Fruit fly (Drosophila melanogaster) whole organism, embryonic: ENCODE results near the gene CG1532.

Experiments
- CG10147 ChIP-seq: fragments of 200-800 bp; sonication (Bioruptor generic); optimal IDR thresholded peaks from 2 replicates; lab custom pipeline; 2019; ENCODE audit warnings: missing biosample characterization, mild to moderate bottlenecking, missing genetic modification characterization, moderate library complexity
- CG12071 ChIP-seq: fragments of 200-800 bp; sonication (Bioruptor generic); optimal IDR thresholded peaks from 3 replicates; lab custom pipeline; 2018; ENCODE audit warnings: missing biosample characterization, mild to moderate bottlenecking, missing genetic modification characterization
- CG12219 ChIP-seq: fragments of 200-800 bp; sonication (Bioruptor generic); optimal IDR thresholded peaks from 3 replicates; lab custom pipeline; 2018; ENCODE audit warnings: missing biosample characterization, mild to moderate bottlenecking, missing genetic modification characterization
- CG12942 ChIP-seq: fragments of 200-800 bp; sonication (Bioruptor generic); optimal IDR thresholded peaks from 3 replicates; lab custom pipeline; 2016; ENCODE audit warnings: missing biosample characterization, missing genetic modification characterization
- CG14441 ChIP-seq: fragments of 200-800 bp; sonication (Bioruptor generic); IDR thresholded peaks from 2 replicates; pipeline ENCODE4 v1.3.6; 2022; ENCODE audit warnings: missing biosample characterization, missing genetic modification characterization
- CG15011 ChIP-seq: fragments of 200-800 bp; sonication (Bioruptor generic); optimal IDR thresholded peaks from 3 replicates; lab custom pipeline; 2018; ENCODE audit warnings: missing biosample characterization, mild to moderate bottlenecking, missing genetic modification characterization
- CG15514 ChIP-seq: fragments of 200-800 bp; sonication (Bioruptor generic); optimal IDR thresholded peaks from 3 replicates; lab custom pipeline; 2017; ENCODE audit warnings: missing biosample characterization, missing genetic modification characterization, mild to moderate bottlenecking, moderate library complexity, missing genetic modification reagents
- CG1603 ChIP-seq: fragments of 200-800 bp; sonication (Bioruptor generic); optimal IDR thresholded peaks from 2 replicates; lab custom pipeline; 2019; ENCODE audit warnings: missing biosample characterization, mild to moderate bottlenecking, missing genetic modification characterization, moderate library complexity
- CG3065 ChIP-seq: fragments of 200-800 bp; sonication (Bioruptor generic); optimal IDR thresholded peaks from 2 replicates; lab custom pipeline; 2016; ENCODE audit warnings: missing biosample characterization, missing genetic modification characterization
- CG32532 ChIP-seq: fragments of 200-800 bp; sonication (Bioruptor generic); IDR thresholded peaks from 2 replicates; pipeline ENCODE4 v1.3.6; 2022; ENCODE audit warnings: missing biosample characterization, missing genetic modification characterization
- CG33213 ChIP-seq: fragments of 200-800 bp; sonication (Bioruptor generic); optimal IDR thresholded peaks from 3 replicates; lab custom pipeline; 2016; ENCODE audit warnings: missing biosample characterization, missing genetic modification characterization
- CG5953 ChIP-seq: fragments of 200-800 bp; sonication (Bioruptor generic); IDR thresholded peaks from 2 replicates; pipeline ENCODE4 v1.3.6; 2022; ENCODE audit warnings: missing biosample characterization, missing genetic modification characterization
- CG7928 ChIP-seq: fragments of 200-800 bp; sonication (Bioruptor generic); optimal IDR thresholded peaks from 2 replicates; lab custom pipeline; 2017; ENCODE audit warnings: missing biosample characterization, mild to moderate bottlenecking, missing genetic modification characterization
- CG8290 ChIP-seq, 3 experiments: fragments of 200-800 bp; sonication (Bioruptor generic); optimal IDR thresholded peaks; 2 replicates each; lab custom pipeline; 2016 to 2019; ENCODE audit warnings: missing biosample characterization in 3 of 3, missing genetic modification characterization in 3 of 3, mild to moderate bottlenecking in 2 of 3, moderate library complexity in 1 of 3
- CG8924 ChIP-seq: fragments of 200-800 bp; optimal IDR thresholded peaks from 3 replicates; lab custom pipeline; 2019; ENCODE audit warnings: missing biosample characterization, mild to moderate bottlenecking, missing genetic modification characterization, moderate library complexity
- CG9437 ChIP-seq: fragments of 200-800 bp; sonication (Bioruptor generic); optimal IDR thresholded peaks from 2 replicates; lab custom pipeline; 2018; ENCODE audit warnings: missing biosample characterization, mild to moderate bottlenecking, missing genetic modification characterization
- CG9609 ChIP-seq: fragments of 200-800 bp; sonication (Bioruptor generic); optimal IDR thresholded peaks from 3 replicates; lab custom pipeline; 2016; ENCODE audit warnings: missing biosample characterization, missing genetic modification characterization
- CG9817 ChIP-seq: fragments of 200-800 bp; sonication (Bioruptor generic); optimal IDR thresholded peaks from 2 replicates; lab custom pipeline; 2018; ENCODE audit warnings: missing biosample characterization, mild to moderate bottlenecking, missing genetic modification characterization, moderate library complexity
- Dip3 ChIP-seq: fragments of 200-800 bp; sonication (Bioruptor generic); optimal IDR thresholded peaks from 3 replicates; lab custom pipeline; 2016; ENCODE audit warnings: missing biosample characterization, missing genetic modification characterization
- Dll ChIP-seq: fragments of 200-800 bp; sonication (Bioruptor generic); IDR thresholded peaks from 4 replicates; pipeline ENCODE4 v1.3.6; 2022; ENCODE audit warnings: missing biosample characterization, missing genetic modification characterization; ENCODE audit not compliant: partially characterized antibody
- Gsc ChIP-seq: fragments of 200-800 bp; sonication (Bioruptor generic); IDR thresholded peaks from 2 replicates; pipeline ENCODE4 v1.3.6; 2022; ENCODE audit warnings: missing biosample characterization, missing genetic modification characterization
- HHEX ChIP-seq: fragments of 200-800 bp; sonication (Bioruptor generic); optimal IDR thresholded peaks from 3 replicates; lab custom pipeline; 2017; ENCODE audit warnings: missing biosample characterization, mild to moderate bottlenecking, missing genetic modification characterization, missing genetic modification reagents
- HLH4C ChIP-seq: fragments of 200-800 bp; sonication (Bioruptor generic); IDR thresholded peaks from 3 replicates; pipeline ENCODE4 v1.3.6; 2022; ENCODE audit warnings: missing biosample characterization, missing genetic modification characterization; ENCODE audit not compliant: partially characterized antibody
- HLH54F ChIP-seq: fragments of 200-800 bp; sonication (Bioruptor generic); optimal IDR thresholded peaks from 3 replicates; lab custom pipeline; 2016; ENCODE audit warnings: missing biosample characterization, missing genetic modification characterization
- HmgD ChIP-seq: fragments of 200-800 bp; sonication (Bioruptor generic); optimal IDR thresholded peaks from 3 replicates; lab custom pipeline; 2016; ENCODE audit warnings: missing biosample characterization, missing genetic modification characterization
- MESR4 ChIP-seq: fragments of 200-800 bp; sonication (Bioruptor generic); optimal IDR thresholded peaks from 2 replicates; lab custom pipeline; 2018; ENCODE audit warnings: missing biosample characterization, mild to moderate bottlenecking, missing genetic modification characterization, moderate library complexity
- MTF-1 ChIP-seq: fragments of 200-800 bp; sonication (Bioruptor generic); optimal IDR thresholded peaks from 2 replicates; lab custom pipeline; 2018; ENCODE audit warnings: missing biosample characterization, mild to moderate bottlenecking, missing genetic modification characterization, borderline replicate concordance
- Ptx1 ChIP-seq: fragments of 200-800 bp; sonication (Bioruptor generic); IDR thresholded peaks from 2 replicates; pipeline ENCODE4 v1.3.6; 2022; ENCODE audit warnings: missing biosample characterization, missing genetic modification characterization
- Sry-δ ChIP-seq: fragments of 200-800 bp; sonication (Bioruptor generic); optimal IDR thresholded peaks from 2 replicates; lab custom pipeline; 2016; ENCODE audit warnings: missing biosample characterization, missing genetic modification characterization
- amos ChIP-seq: fragments of 200-800 bp; sonication (Bioruptor generic); IDR thresholded peaks from 2 replicates; pipeline ENCODE4 v1.3.6; 2022; ENCODE audit warnings: missing biosample characterization, missing genetic modification characterization; ENCODE audit not compliant: partially characterized antibody
- ap ChIP-seq: fragments of 200-800 bp; sonication (Bioruptor generic); IDR thresholded peaks from 2 replicates; pipeline ENCODE4 v1.3.6; 2022; ENCODE audit warnings: missing biosample characterization, missing genetic modification characterization
- ato ChIP-seq: fragments of 200-800 bp; sonication (Bioruptor generic); IDR thresholded peaks from 2 replicates; pipeline ENCODE4 v1.3.6; 2022; ENCODE audit warnings: missing biosample characterization, missing genetic modification characterization; ENCODE audit not compliant: partially characterized antibody
- az2 ChIP-seq: fragments of 200-800 bp; sonication (Bioruptor generic); optimal IDR thresholded peaks from 3 replicates; lab custom pipeline; 2016; ENCODE audit warnings: missing biosample characterization, missing genetic modification characterization
- bcd ChIP-seq: fragments of 200-800 bp; sonication (Bioruptor generic); optimal IDR thresholded peaks from 2 replicates; lab custom pipeline; 2017; ENCODE audit warnings: missing biosample characterization, mild to moderate bottlenecking, missing genetic modification characterization
- dm ChIP-seq: fragments of 200-800 bp; sonication (Bioruptor generic); optimal IDR thresholded peaks from 3 replicates; lab custom pipeline; 2016; ENCODE audit warnings: missing biosample characterization, missing genetic modification characterization
- dpn ChIP-seq, 2 experiments: fragments of 200-800 bp; sonication (Bioruptor generic); optimal IDR thresholded peaks; 3 replicates each; lab custom pipeline; 2016; ENCODE audit warnings: missing biosample characterization in 2 of 2, missing genetic modification characterization in 2 of 2
- emc ChIP-seq: fragments of 200-800 bp; sonication (Bioruptor generic); optimal IDR thresholded peaks from 2 replicates; lab custom pipeline; 2016; ENCODE audit warnings: missing biosample characterization, missing genetic modification characterization
- fd102C ChIP-seq: fragments of 200-800 bp; sonication (Bioruptor generic); optimal IDR thresholded peaks from 2 replicates; lab custom pipeline; 2018; ENCODE audit warnings: missing biosample characterization, mild to moderate bottlenecking, missing genetic modification characterization, moderate library complexity
- fru ChIP-seq: fragments of >200 bp; optimal IDR thresholded peaks from 2 replicates; lab custom pipeline; 2017
- gcm ChIP-seq: fragments of 200-800 bp; sonication (Bioruptor generic); optimal IDR thresholded peaks from 2 replicates; lab custom pipeline; 2019; ENCODE audit warnings: missing biosample characterization, mild to moderate bottlenecking, missing genetic modification characterization, moderate library complexity
- gfzf ChIP-seq: fragments of 200-800 bp; sonication (Bioruptor generic); optimal IDR thresholded peaks from 2 replicates; lab custom pipeline; 2016; ENCODE audit warnings: missing biosample characterization, mild to moderate bottlenecking, missing genetic modification characterization, moderate library complexity
- grn ChIP-seq: fragments of 200-800 bp; sonication (Bioruptor generic); optimal IDR thresholded peaks from 3 replicates; lab custom pipeline; 2017; ENCODE audit warnings: missing biosample characterization, missing genetic modification characterization
- gro ChIP-seq: fragments of 200-800 bp; sonication (Bioruptor generic); optimal IDR thresholded peaks from 2 replicates; lab custom pipeline; 2016; ENCODE audit warnings: missing biosample characterization, missing genetic modification characterization
- nau ChIP-seq: fragments of 200-800 bp; sonication (Bioruptor generic); optimal IDR thresholded peaks from 3 replicates; lab custom pipeline; 2017; ENCODE audit warnings: missing biosample characterization, mild to moderate bottlenecking, missing genetic modification characterization, missing genetic modification reagents
- nmo ChIP-seq: fragments of 200-800 bp; sonication (Bioruptor generic); optimal IDR thresholded peaks from 2 replicates; lab custom pipeline; 2018; ENCODE audit warnings: missing biosample characterization, mild to moderate bottlenecking, missing genetic modification characterization, moderate library complexity
- sens ChIP-seq: fragments of 200-800 bp; sonication (Bioruptor generic); peaks from one replicate; lab custom pipeline; 2016; ENCODE audit warnings: missing biosample characterization, missing genetic modification characterization
- trh ChIP-seq: fragments of 200-800 bp; sonication (Bioruptor generic); optimal IDR thresholded peaks from 2 replicates; lab custom pipeline; 2016; ENCODE audit warnings: missing biosample characterization, missing genetic modification characterization
- z ChIP-seq: fragments of 200-800 bp; sonication (Bioruptor generic); IDR thresholded peaks from 3 replicates; pipeline ENCODE4 v1.3.6; 2022; ENCODE audit warnings: missing biosample characterization, missing genetic modification characterization
- zen ChIP-seq: fragments of 200-800 bp; sonication (Bioruptor generic); optimal IDR thresholded peaks from 3 replicates; lab custom pipeline; 2018; ENCODE audit warnings: missing biosample characterization, mild to moderate bottlenecking, missing genetic modification characterization, moderate library complexity

Gene CG1532

dm6 chrX:21035208-21035937, 7.2 kb upstream of the CG1532 start, which contains the start of gene Ntf-2 (continued):
- TF ChIP-seq CG33213 (GFP tag; lab: Kevin White, UChicago) (peak; percentile 38), sens (GFP tag; lab: Kevin White, UChicago) (peak; percentile 69), nau (GFP tag; lab: Kevin White, UChicago) (no peak), CG12942 (GFP tag; lab: Kevin White, UChicago) (no peak), MTF-1 (GFP tag; lab: Kevin White, UChicago) (no peak), CG9609 (GFP tag; lab: Kevin White, UChicago) (no peak), CG8924 (no peak), CG14441 (GFP tag; lab: Robert Waterston, UW) (0 out of 2 replicates have a peak, but pooled peaks have one; percentile 35), HmgD (GFP tag; lab: Kevin White, UChicago) (peak; percentile 55), MESR4 (GFP tag; lab: Kevin White, UChicago) (peak; percentile 56), CG5953 (GFP tag; lab: Robert Waterston, UW) (no peak), CG1603 (tag; lab: Kevin White, UChicago) (peak; percentile 60), HHEX (GFP tag; lab: Kevin White, UChicago) (no peak), Dip3 (peak; percentile 30), CG9817 (tag; lab: Kevin White, UChicago) (peak; percentile 21), ap (GFP tag; lab: Robert Waterston, UW) (no peak), HLH4C (peak; percentile 80), gro (GFP tag; lab: Kevin White, UChicago) (peak; percentile 26), ato (peak; percentile 77), CG15514 (GFP tag; lab: Kevin White, UChicago) (peak; percentile 51), CG9437 (GFP tag; lab: Kevin White, UChicago) (no peak), CG32532 (peak; percentile 38; the same call in 1 of the 2 replicates), CG12219 (GFP tag; lab: Kevin White, UChicago) (no peak), z (no peak), emc (GFP tag; lab: Kevin White, UChicago) (no peak), fru (no peak), gfzf (peak; percentile 50), zen (tag; lab: Kevin White, UChicago) (no peak), CG3065 (no peak), CG12071 (GFP tag; lab: Kevin White, UChicago) (no peak), bcd (GFP tag; lab: Kevin White, UChicago) (no peak), Gsc (GFP tag; lab: Robert Waterston, UW) (no peak), amos (peak; percentile 90), Sry-δ (GFP tag; lab: Kevin White, UChicago) (peak; percentile 94), HLH54F (peak; percentile 27), CG7928 (GFP tag; lab: Kevin White, UChicago) (peak; percentile 86), az2 (GFP tag; lab: Kevin White, UChicago) (peak; percentile 16), Dll (peak; percentile 75), fd102C (GFP tag; lab: Kevin White, UChicago) (no peak), gcm (no peak), CG8290 (GFP tag; optimal IDR thresholded peaks at IDR 0.05; lab: Kevin White, UChicago) (no peak), CG8290 (tag; optimal IDR thresholded peaks at IDR 0.05; lab: Kevin White, UChicago) (peak in 1 of 2 experiments; percentile 58), grn (GFP tag; lab: Kevin White, UChicago) (peak; percentile 7), Ptx1 (peak; percentile 34; the same call in 1 of the 2 replicates), CG15011 (GFP tag; lab: Kevin White, UChicago) (no peak), dpn (GFP tag; optimal IDR thresholded peaks at IDR 0.05; lab: Kevin White, UChicago) (peak; percentile 20 to 29), nmo (GFP tag; lab: Kevin White, UChicago) (peak; percentile 34), trh (GFP tag; lab: Kevin White, UChicago) (no peak), CG10147 (GFP tag; lab: Kevin White, UChicago) (no peak), dm (GFP tag; lab: Kevin White, UChicago) (no peak)
